Fruit fly (Drosophila melanogaster) whole organism, embryonic: ENCODE results near the gene CG13365.

ENCODE experiments used
- Awh ChIP-seq: fragments of 200-800 bp; sonication (Bioruptor generic); IDR thresholded peaks from 2 replicates; pipeline ENCODE4, ENCODE4 v1.3.6; 2022; ENCODE audit warnings: missing biosample characterization, missing genetic modification characterization
- B-H1 ChIP-seq: fragments of 200-800 bp; sonication (Bioruptor generic); IDR thresholded peaks from 3 replicates; pipeline ENCODE4 v1.3.6; 2022; ENCODE audit warnings: missing biosample characterization, missing genetic modification characterization
- Blimp-1 ChIP-seq: fragments of 200-800 bp; sonication (Bioruptor generic); optimal IDR thresholded peaks from 3 replicates; lab custom pipeline; 2018; ENCODE audit warnings: missing biosample characterization, missing genetic modification characterization, mild to moderate bottlenecking, moderate library complexity, missing genetic modification reagents
- CG10147 ChIP-seq: fragments of 200-800 bp; sonication (Bioruptor generic); optimal IDR thresholded peaks from 2 replicates; lab custom pipeline; 2019; ENCODE audit warnings: missing biosample characterization, mild to moderate bottlenecking, missing genetic modification characterization, moderate library complexity
- CG11398 ChIP-seq: fragments of 200-800 bp; sonication (Bioruptor generic); optimal IDR thresholded peaks from 2 replicates; lab custom pipeline; 2016; ENCODE audit warnings: missing biosample characterization, missing genetic modification characterization
- CG11456 ChIP-seq: fragments of 200-800 bp; sonication (Bioruptor generic); IDR thresholded peaks from 3 replicates; pipeline ENCODE4 v1.3.6; 2022; ENCODE audit warnings: missing biosample characterization, missing genetic modification characterization
- CG1233 ChIP-seq: fragments of 200-800 bp; sonication (Bioruptor generic); optimal IDR thresholded peaks from 4 replicates; lab custom pipeline; 2018; ENCODE audit warnings: missing biosample characterization, mild to moderate bottlenecking, missing genetic modification characterization
- CG12659 ChIP-seq: fragments of 200-800 bp; sonication (Bioruptor generic); optimal IDR thresholded peaks from 3 replicates; lab custom pipeline; 2017; ENCODE audit warnings: mild to moderate bottlenecking, missing biosample characterization, missing genetic modification reagents, missing genetic modification characterization
- CG13123 ChIP-seq: fragments of 200-800 bp; sonication (Bioruptor generic); optimal IDR thresholded peaks from 2 replicates; lab custom pipeline; 2016; ENCODE audit warnings: missing biosample characterization, missing genetic modification characterization
- CG13287 ChIP-seq: fragments of 200-800 bp; sonication (Bioruptor generic); IDR thresholded peaks from 2 replicates; pipeline ENCODE4 v1.3.6; 2022; ENCODE audit warnings: missing biosample characterization, missing genetic modification characterization; ENCODE audit not compliant: partially characterized antibody
- CG14050 ChIP-seq: fragments of 200-800 bp; sonication (Bioruptor generic); IDR thresholded peaks from 3 replicates; pipeline ENCODE4 v1.3.6; 2022; ENCODE audit warnings: missing biosample characterization, missing genetic modification characterization
- CG1602 ChIP-seq: fragments of 200-800 bp; sonication (Bioruptor generic); optimal IDR thresholded peaks from 3 replicates; lab custom pipeline; 2016; ENCODE audit warnings: missing biosample characterization, missing genetic modification characterization
- CG1603 ChIP-seq: fragments of 200-800 bp; sonication (Bioruptor generic); optimal IDR thresholded peaks from 2 replicates; lab custom pipeline; 2019; ENCODE audit warnings: missing biosample characterization, mild to moderate bottlenecking, missing genetic modification characterization, moderate library complexity
- CG18599 ChIP-seq: fragments of 200-800 bp; sonication (Bioruptor generic); optimal IDR thresholded peaks from 3 replicates; lab custom pipeline; 2017; ENCODE audit warnings: missing biosample characterization, missing genetic modification characterization, mild to moderate bottlenecking, moderate library complexity, missing genetic modification reagents
- CG2712 ChIP-seq: fragments of 200-800 bp; optimal IDR thresholded peaks from 3 replicates; lab custom pipeline; 2019; ENCODE audit warnings: missing biosample characterization, mild to moderate bottlenecking, missing genetic modification characterization, moderate library complexity
- CG30020 ChIP-seq: fragments of 200-800 bp; optimal IDR thresholded peaks from 2 replicates; lab custom pipeline; 2019; ENCODE audit warnings: missing biosample characterization, mild to moderate bottlenecking, missing genetic modification characterization, moderate library complexity
- CG31388 ChIP-seq: fragments of 200-800 bp; sonication (Bioruptor generic); optimal IDR thresholded peaks from 2 replicates; lab custom pipeline; 2016; ENCODE audit warnings: missing biosample characterization, missing genetic modification characterization
- CG3995 ChIP-seq: fragments of 200-800 bp; sonication (Bioruptor generic); optimal IDR thresholded peaks from 3 replicates; lab custom pipeline; 2016; ENCODE audit warnings: missing biosample characterization, missing genetic modification characterization
- CG4617 ChIP-seq: fragments of 200-800 bp; sonication (Bioruptor generic); optimal IDR thresholded peaks from 3 replicates; lab custom pipeline; 2016; ENCODE audit warnings: missing biosample characterization, missing genetic modification characterization, borderline replicate concordance
- CG5245 ChIP-seq: fragments of 200-800 bp; sonication (Bioruptor generic); optimal IDR thresholded peaks from 3 replicates; lab custom pipeline; 2016; ENCODE audit warnings: missing biosample characterization, missing genetic modification characterization
- CG6765 ChIP-seq: fragments of 200-800 bp; sonication (Bioruptor generic); optimal IDR thresholded peaks from 3 replicates; lab custom pipeline; 2017; ENCODE audit warnings: missing biosample characterization, mild to moderate bottlenecking, missing genetic modification characterization
- CG6854 ChIP-seq: fragments of 200-800 bp; sonication (Bioruptor generic); optimal IDR thresholded peaks from 3 replicates; lab custom pipeline; 2017; ENCODE audit warnings: missing biosample characterization, mild to moderate bottlenecking, missing genetic modification characterization
- CG7928 ChIP-seq: fragments of 200-800 bp; sonication (Bioruptor generic); optimal IDR thresholded peaks from 2 replicates; lab custom pipeline; 2017; ENCODE audit warnings: missing biosample characterization, mild to moderate bottlenecking, missing genetic modification characterization
- CG9609 ChIP-seq: fragments of 200-800 bp; sonication (Bioruptor generic); optimal IDR thresholded peaks from 3 replicates; lab custom pipeline; 2016; ENCODE audit warnings: missing biosample characterization, missing genetic modification characterization
- CG9876 ChIP-seq: fragments of 200-800 bp; sonication (Bioruptor generic); optimal IDR thresholded peaks from 2 replicates; lab custom pipeline; 2016; ENCODE audit warnings: missing biosample characterization, missing genetic modification characterization
- CG9932 ChIP-seq: fragments of 200-800 bp; sonication (Bioruptor generic); IDR thresholded peaks from 2 replicates; pipeline ENCODE4 v1.3.6; 2022; ENCODE audit warnings: missing biosample characterization, missing genetic modification characterization
- CoRest ChIP-seq: fragments of 200-800 bp; sonication (Bioruptor generic); optimal IDR thresholded peaks from 3 replicates; lab custom pipeline; 2018; ENCODE audit warnings: missing biosample characterization, mild to moderate bottlenecking, missing genetic modification characterization, moderate library complexity
- Elba2 ChIP-seq: fragments of 200-800 bp; sonication (Bioruptor generic); optimal IDR thresholded peaks from 3 replicates; lab custom pipeline; 2016; ENCODE audit warnings: missing biosample characterization, missing genetic modification characterization
- Ets97D ChIP-seq: fragments of 200-800 bp; sonication (Bioruptor generic); optimal IDR thresholded peaks from 3 replicates; lab custom pipeline; 2016; ENCODE audit warnings: missing biosample characterization, missing genetic modification characterization
- HHEX ChIP-seq: fragments of 200-800 bp; sonication (Bioruptor generic); optimal IDR thresholded peaks from 3 replicates; lab custom pipeline; 2017; ENCODE audit warnings: missing biosample characterization, mild to moderate bottlenecking, missing genetic modification characterization, missing genetic modification reagents
- HmgD ChIP-seq: fragments of 200-800 bp; sonication (Bioruptor generic); optimal IDR thresholded peaks from 3 replicates; lab custom pipeline; 2016; ENCODE audit warnings: missing biosample characterization, missing genetic modification characterization
- ac ChIP-seq: fragments of 200-800 bp; sonication (Bioruptor generic); optimal IDR thresholded peaks from 3 replicates; lab custom pipeline; 2017; ENCODE audit warnings: missing biosample characterization, mild to moderate bottlenecking, missing genetic modification characterization
- amos ChIP-seq: fragments of 200-800 bp; sonication (Bioruptor generic); IDR thresholded peaks from 2 replicates; pipeline ENCODE4 v1.3.6; 2022; ENCODE audit warnings: missing biosample characterization, missing genetic modification characterization; ENCODE audit not compliant: partially characterized antibody
- az2 ChIP-seq: fragments of 200-800 bp; sonication (Bioruptor generic); optimal IDR thresholded peaks from 3 replicates; lab custom pipeline; 2016; ENCODE audit warnings: missing biosample characterization, missing genetic modification characterization
- cato ChIP-seq: fragments of 200-800 bp; sonication (Bioruptor generic); optimal IDR thresholded peaks from 2 replicates; lab custom pipeline; 2016; ENCODE audit warnings: missing biosample characterization, missing genetic modification characterization, borderline replicate concordance
- disco-r ChIP-seq: fragments of 200-800 bp; sonication (Bioruptor generic); optimal IDR thresholded peaks from 2 replicates; lab custom pipeline; 2016; ENCODE audit warnings: missing biosample characterization, missing genetic modification characterization
- ftz-f1 ChIP-seq: fragments of 200-800 bp; sonication (Bioruptor generic); optimal IDR thresholded peaks from 2 replicates; lab custom pipeline; 2016; ENCODE audit warnings: missing biosample characterization, missing genetic modification characterization
- fu2 ChIP-seq: fragments of 200-800 bp; sonication (Bioruptor generic); optimal IDR thresholded peaks from 2 replicates; lab custom pipeline; 2016; ENCODE audit warnings: missing biosample characterization, missing genetic modification characterization
- gce ChIP-seq: fragments of 200-800 bp; sonication (Bioruptor generic); IDR thresholded peaks from 3 replicates; pipeline ENCODE4 v1.3.6; 2022; ENCODE audit warnings: missing biosample characterization, missing genetic modification characterization
- gro ChIP-seq: fragments of 200-800 bp; sonication (Bioruptor generic); optimal IDR thresholded peaks from 2 replicates; lab custom pipeline; 2016; ENCODE audit warnings: missing biosample characterization, missing genetic modification characterization
- lov ChIP-seq, 2 experiments: fragments of 200-800 bp in 1 of 2; fragments of >200 bp in 1 of 2; sonication (Bioruptor generic) in 1 of 2; IDR thresholded peaks in 1 of 2; optimal IDR thresholded peaks in 1 of 2; 2 replicates in 1 of 2; 3 replicates in 1 of 2; pipeline versions ENCODE4 v1.3.6 to Lab custom; 2017 to 2022; ENCODE audit warnings: missing biosample characterization in 1 of 2, missing genetic modification characterization in 1 of 2
- nmo ChIP-seq: fragments of 200-800 bp; sonication (Bioruptor generic); optimal IDR thresholded peaks from 2 replicates; lab custom pipeline; 2018; ENCODE audit warnings: missing biosample characterization, mild to moderate bottlenecking, missing genetic modification characterization, moderate library complexity
- p53 ChIP-seq: fragments of 200-800 bp; sonication (Bioruptor generic); optimal IDR thresholded peaks from 2 replicates; lab custom pipeline; 2016; ENCODE audit warnings: missing biosample characterization, missing genetic modification characterization
- sim ChIP-seq: fragments of 200-800 bp; sonication (Bioruptor generic); IDR thresholded peaks from 2 replicates; pipeline ENCODE4 v1.3.6; 2022; ENCODE audit warnings: missing biosample characterization, missing genetic modification characterization
- sna ChIP-seq: fragments of 200-800 bp; sonication (Bioruptor generic); IDR thresholded peaks from 2 replicates; pipeline ENCODE4 v1.3.6; 2022; ENCODE audit warnings: missing biosample characterization, missing genetic modification characterization; ENCODE audit not compliant: partially characterized antibody
- sr ChIP-seq: fragments of 200-800 bp; sonication (Bioruptor generic); IDR thresholded peaks from 3 replicates; pipeline ENCODE4 v1.3.6; 2022; ENCODE audit warnings: missing biosample characterization, missing genetic modification characterization
- tap ChIP-seq: fragments of 200-800 bp; optimal IDR thresholded peaks from 3 replicates; lab custom pipeline; 2019; ENCODE audit warnings: missing biosample characterization, mild to moderate bottlenecking, missing genetic modification characterization, moderate library complexity
- ttk ChIP-seq: fragments of 200-800 bp; sonication (Bioruptor generic); IDR thresholded peaks from 2 replicates; pipeline ENCODE4 v2.1.2; 2022; ENCODE audit warnings: missing biosample characterization, missing genetic modification characterization
- tup ChIP-seq: fragments of 200-800 bp; sonication (Bioruptor generic); optimal IDR thresholded peaks from 2 replicates; lab custom pipeline; 2016; ENCODE audit warnings: missing biosample characterization, mild to moderate bottlenecking, missing genetic modification characterization, moderate library complexity
- zen2 ChIP-seq: fragments of 200-800 bp; sonication (Bioruptor generic); IDR thresholded peaks from 3 replicates; pipeline ENCODE4 v1.3.6; 2022; ENCODE audit warnings: missing biosample characterization, missing genetic modification characterization; ENCODE audit not compliant: partially characterized antibody

CG13365 gene

dm6 chrX:635495-636142, 14.6 kb upstream of the CG13365 start, which contains the start of gene Dredd (continued):
- TF ChIP-seq CG13287 (peak; percentile 92), fu2 (no peak), CG30020 (tag; lab: Kevin White, UChicago) (peak; percentile 40), CG2712 (tag; lab: Kevin White, UChicago) (peak; percentile 5), CG31388 (no peak), CG12659 (GFP tag; lab: Kevin White, UChicago) (peak; percentile 76), ac (no peak), CG4617 (GFP tag; lab: Kevin White, UChicago) (no peak), p53 (no peak), sim (no peak), CG7928 (GFP tag; lab: Kevin White, UChicago) (no peak), Elba2 (no peak), sna (peak; percentile 91), CG9876 (GFP tag; lab: Kevin White, UChicago) (no peak), Awh (no peak), B-H1 (GFP tag; lab: Robert Waterston, UW) (no peak), CG10147 (GFP tag; lab: Kevin White, UChicago) (no peak), gce (no peak), CG5245 (GFP tag; lab: Kevin White, UChicago) (no peak), CG6765 (GFP tag; lab: Kevin White, UChicago) (no peak), Blimp-1 (no peak), CG11456 (no peak), zen2 (GFP tag; lab: Robert Waterston, UW) (peak; percentile 85), lov (optimal IDR thresholded peaks at IDR 0.05; lab: Kevin White, UChicago) (no peak), lov (GFP tag; IDR thresholded peaks at IDR 0.05; lab: Robert Waterston, UW) (no peak), gro (GFP tag; lab: Kevin White, UChicago) (peak; percentile 20), CG18599 (no peak), CG1602 (GFP tag; lab: Kevin White, UChicago) (no peak), sr (GFP tag; lab: Robert Waterston, UW) (no peak), HmgD (GFP tag; lab: Kevin White, UChicago) (no peak), CG9609 (GFP tag; lab: Kevin White, UChicago) (no peak), nmo (GFP tag; lab: Kevin White, UChicago) (peak; percentile 26), Ets97D (GFP tag; lab: Kevin White, UChicago) (peak; percentile 80), disco-r (GFP tag; lab: Kevin White, UChicago) (no peak), CG13123 (GFP tag; lab: Kevin White, UChicago) (no peak), CoRest (no peak), CG1603 (peak; percentile 18), tup (GFP tag; lab: Kevin White, UChicago) (no peak), CG6854 (GFP tag; lab: Kevin White, UChicago) (peak; percentile 12), CG3995 (GFP tag; lab: Kevin White, UChicago) (peak; percentile 97), CG14050 (GFP tag; lab: Robert Waterston, UW) (no peak), ttk (GFP tag; lab: Robert Waterston, UW) (no peak), tap (tag; lab: Kevin White, UChicago) (no peak), CG11398 (no peak), cato (no peak), HHEX (GFP tag; lab: Kevin White, UChicago) (no peak), az2 (GFP tag; lab: Kevin White, UChicago) (no peak), amos (GFP tag; lab: Robert Waterston, UW) (peak; percentile 89), CG9932 (no peak), ftz-f1 (GFP tag; lab: Kevin White, UChicago) (no peak), CG1233 (GFP tag; lab: Kevin White, UChicago) (peak; percentile 24)
